Fruit fly (Drosophila melanogaster) Kc167 (cell line): ENCODE data around the gene CG7215.

Experiments used
- Myc ChIP-seq: fragments of >200 bp; optimal IDR thresholded peaks from 2 replicates; lab custom pipeline; 2017; ENCODE audit warnings: missing external identifiers
- h ChIP-seq: fragments of >200 bp; optimal IDR thresholded peaks from 3 replicates; lab custom pipeline; 2018; ENCODE audit warnings: missing external identifiers
- insv ChIP-seq: fragments of >200 bp; optimal IDR thresholded peaks from 3 replicates; lab custom pipeline; 2018; ENCODE audit warnings: missing external identifiers
- psq ChIP-seq: fragments of >200 bp; optimal IDR thresholded peaks from 2 replicates; lab custom pipeline; 2017; ENCODE audit warnings: missing external identifiers

dm6 chr3R:18196622-18196990 lies 29.5 kb upstream of the CG7215 start:
- TF ChIP-seq h (no peak), psq (lab: Kevin White, UChicago) (no peak), Myc (lab: Kevin White, UChicago) (no peak), insv (no peak)
